Worm (Caenorhabditis elegans) whole organism, dauer: ENCODE measurements around the gene F14H3.6.

Experiments
- unc-62 ChIP-seq: sonication (generic microtip); optimal IDR thresholded peaks from 2 replicates; lab custom pipeline; 2017; ENCODE audit warnings: missing biosample characterization, missing genetic modification reagents, missing genetic modification characterization

F14H3.6 gene

ce11 chrV:16058872-16059271, at the start of gene F14H3.6:
TSS of gene F14H3.6 (minus strand) at chrV:16058893.
- no peak for TF ChIP-seq unc-62 (GFP tag; lab: Kevin White, UChicago)

DNA sequence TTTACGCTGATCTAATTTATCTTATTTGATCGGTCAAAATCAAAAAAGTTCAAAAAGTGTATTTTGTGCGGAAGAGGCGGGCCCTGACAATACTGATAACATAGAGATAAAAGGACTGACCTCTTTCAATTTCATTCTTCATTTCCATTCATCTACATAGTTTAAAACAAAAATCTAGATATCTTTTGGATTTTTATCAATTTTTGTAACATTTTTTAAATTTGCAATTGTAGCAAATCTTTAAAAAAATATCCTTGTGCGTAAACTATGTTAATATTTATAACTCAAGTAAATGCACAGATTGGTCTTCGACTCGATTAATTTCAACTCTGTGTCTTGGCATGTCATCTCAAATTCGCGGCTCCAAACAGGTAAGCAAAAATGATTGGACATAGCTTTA, 44.9 kb upstream of the F14H3.6 start, which contains the start of gene argk-1:
Gene argk-1, plus strand, starts transcription at position 301 of the 400 bp plus-strand sequence.
- no peak for TF ChIP-seq unc-62 (GFP tag; lab: Kevin White, UChicago)

DNA sequence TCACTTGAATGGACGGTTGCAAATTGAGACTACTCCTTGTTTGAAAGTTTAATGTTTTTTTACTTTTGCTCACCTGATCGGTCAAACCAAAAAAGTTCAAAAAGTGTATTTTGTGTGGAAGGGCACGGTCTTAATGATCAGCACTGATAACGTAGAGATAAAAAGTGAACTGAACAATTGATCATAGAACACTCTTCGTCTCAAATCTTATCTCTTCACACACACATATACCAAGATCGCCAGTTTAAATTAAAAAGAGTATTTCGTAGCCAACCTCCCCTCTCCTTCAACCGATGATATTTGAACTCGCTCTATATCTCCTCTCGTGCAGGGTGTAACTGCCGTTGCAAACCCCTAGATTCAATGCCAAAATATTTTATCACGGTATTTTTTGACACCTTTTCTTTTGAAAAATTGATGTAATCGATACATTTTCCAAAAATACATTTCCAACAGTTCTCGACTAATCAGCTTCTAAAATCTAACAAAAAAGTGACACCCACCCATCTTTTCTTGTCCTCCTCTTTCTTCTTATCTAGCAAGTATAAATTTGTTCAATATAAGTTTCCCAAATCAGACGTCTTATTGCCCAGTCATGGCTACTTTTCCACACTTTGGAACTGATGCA, 41.5 kb upstream of the F14H3.6 start, which contains the start of gene cth-1:
Gene cth-1, plus strand, starts transcription at position 578 of the 628 bp plus-strand sequence.
- TF ChIP-seq unc-62 (GFP tag; lab: Kevin White, UChicago) = no peak

- no peak for TF ChIP-seq unc-62 (GFP tag; lab: Kevin White, UChicago)
Measured at ce11 chrV:16099441-16099840, 40.7 kb upstream of the F14H3.6 start, which contains the start of gene str-7. TSS of gene str-7 (minus strand) at chrV:16099541.

DNA sequence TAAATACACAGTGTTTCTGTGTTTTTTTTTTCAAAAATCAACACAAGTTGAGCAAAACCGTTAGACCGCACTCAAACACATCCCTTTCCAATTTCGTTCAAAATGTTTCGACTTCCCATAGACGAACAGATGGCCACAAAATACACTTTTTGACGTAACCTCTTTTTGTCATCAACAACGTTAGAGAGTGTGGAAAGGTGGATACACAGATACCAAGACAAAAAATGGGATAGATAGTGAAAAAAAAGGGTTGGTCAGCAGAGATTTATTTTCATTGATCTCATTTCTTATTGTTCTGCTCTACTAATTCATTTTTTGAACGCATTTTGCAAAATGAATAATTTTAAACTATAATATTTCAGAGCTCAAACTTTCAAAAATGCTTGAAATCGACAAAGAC, 36.2 kb upstream of the F14H3.6 start:
- TF ChIP-seq unc-62 (GFP tag; lab: Kevin White, UChicago) = no peak

ce11 chrV:16094284-16094683, 35.6 kb upstream of the F14H3.6 start, which contains the start of gene F22B8.7:
TSS of gene F22B8.7 (plus strand) at chrV:16094584.
- TF ChIP-seq unc-62 (GFP tag; lab: Kevin White, UChicago) = no peak

DNA sequence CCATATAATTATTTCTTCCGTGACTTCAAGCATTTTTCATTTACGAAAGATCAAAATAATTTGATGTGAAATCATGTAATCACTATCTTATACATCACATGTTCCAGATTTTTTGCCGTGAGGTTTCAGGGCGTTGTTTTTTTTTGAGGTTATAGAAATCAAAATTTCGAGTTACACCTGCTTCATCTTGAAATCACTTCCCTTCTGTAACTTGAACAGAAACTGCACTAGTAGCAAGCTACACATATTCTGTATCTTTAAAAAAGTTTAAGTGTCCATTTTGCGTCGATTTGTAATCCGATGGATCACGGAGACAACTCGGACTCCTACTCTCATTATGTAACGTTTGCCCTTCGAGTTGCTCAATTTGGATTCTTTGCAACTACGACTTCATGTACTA, 32.0 kb upstream of the F14H3.6 start, which contains the start of gene F22B8.3:
Gene F22B8.3, plus strand, starts transcription at position 301 of the 400 bp plus-strand sequence.
- no peak for TF ChIP-seq unc-62 (GFP tag; lab: Kevin White, UChicago)

DNA sequence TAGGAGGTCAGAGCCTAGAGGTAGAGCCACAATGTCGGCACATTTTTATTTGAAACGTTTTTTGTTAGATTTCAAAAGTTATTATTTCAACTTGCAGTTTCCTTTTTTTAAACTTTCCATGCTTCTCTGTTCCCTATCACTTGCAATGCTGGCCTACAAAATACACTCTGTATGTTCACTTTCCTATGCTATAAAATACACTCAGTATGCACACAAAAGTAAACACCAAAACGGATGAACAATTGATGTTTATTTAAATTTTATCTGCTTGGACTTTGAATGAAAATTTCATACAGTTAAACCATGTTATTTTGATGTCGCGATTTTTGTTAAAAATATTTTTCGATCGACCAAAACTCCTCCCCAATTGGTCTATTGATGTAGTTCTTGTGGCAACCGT, 22.0 kb upstream of the F14H3.6 start:
- TF ChIP-seq unc-62 (GFP tag; lab: Kevin White, UChicago) = no peak

DNA sequence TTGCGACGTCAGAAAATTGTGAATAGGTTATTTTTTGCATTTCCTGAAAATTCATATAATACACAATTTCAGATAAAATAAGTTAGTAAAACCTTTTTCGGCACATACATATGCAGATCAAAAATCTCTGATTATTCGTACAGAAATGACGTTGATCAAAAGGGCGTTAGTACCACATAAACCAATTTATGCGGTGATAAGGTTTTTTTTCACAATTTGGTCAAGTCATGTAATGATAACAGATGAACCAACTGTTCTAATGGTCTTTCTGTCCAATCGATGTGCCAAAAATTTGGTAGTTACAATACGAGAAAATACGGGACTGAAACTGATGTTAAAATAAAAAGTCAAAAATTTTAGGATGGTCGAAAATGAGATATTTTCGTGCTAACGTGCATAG, 21.3 kb upstream of the F14H3.6 start:
- no peak for TF ChIP-seq unc-62 (GFP tag; lab: Kevin White, UChicago)

- no peak for TF ChIP-seq unc-62 (GFP tag; lab: Kevin White, UChicago)
Measured at ce11 chrV:16075250-16075709, 16.6 kb upstream of the F14H3.6 start, which contains the start of the genes F14H3.12 and srj-29. TSS of gene F14H3.12 (minus strand) at chrV:16075323. TSS of gene srj-29 (plus strand) at chrV:16075659.

DNA sequence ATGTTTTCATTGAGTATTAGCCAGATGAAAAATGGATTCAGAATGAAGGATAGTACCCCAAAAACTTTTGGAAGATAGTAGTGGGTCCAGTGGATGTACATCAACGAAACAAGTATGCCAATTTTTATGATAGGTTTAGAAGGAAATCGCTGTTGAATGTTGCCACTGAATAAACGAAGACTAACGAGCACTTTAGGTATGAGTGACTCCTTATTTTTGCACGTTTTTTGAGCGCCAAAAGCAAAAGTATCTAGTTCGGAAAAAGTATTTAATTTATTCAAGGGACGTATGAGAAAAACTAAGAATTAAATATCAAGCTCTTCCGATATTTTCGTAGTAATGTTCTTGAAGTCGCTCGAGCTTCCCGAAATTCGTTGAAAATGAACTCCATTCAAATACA, 15.2 kb upstream of the F14H3.6 start, which contains the start of gene srj-10:
Gene srj-10, minus strand, starts transcription at position 101 of the 400 bp plus-strand sequence.
- no peak for TF ChIP-seq unc-62 (GFP tag; lab: Kevin White, UChicago)

DNA sequence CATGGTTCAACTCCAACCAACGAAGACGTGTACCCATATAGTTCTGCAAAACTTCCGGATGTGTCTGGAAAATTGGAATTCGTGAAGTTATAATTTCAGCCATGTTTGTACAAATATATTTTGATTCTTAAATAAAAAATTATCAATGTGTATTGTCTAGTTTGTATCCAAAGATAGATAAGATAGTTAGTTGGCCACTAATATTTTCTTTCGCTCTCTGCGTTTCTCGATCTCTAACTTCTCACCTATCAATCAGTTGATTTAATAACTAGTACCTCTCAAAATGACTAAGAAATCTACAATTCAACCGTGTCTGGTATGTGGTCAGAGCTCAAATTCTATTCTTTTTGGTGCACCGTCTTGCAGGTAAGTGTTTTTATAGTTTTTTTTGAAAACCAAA, 12.5 kb upstream of the F14H3.6 start, which contains the start of gene nhr-176:
Gene nhr-176, plus strand, starts transcription at position 159 of the 400 bp plus-strand sequence.
- TF ChIP-seq unc-62 (GFP tag; lab: Kevin White, UChicago) = no peak

ce11 chrV:16068938-16069337, 10.2 kb upstream of the F14H3.6 start, which contains the start of gene cyp-35D1:
TSS of gene cyp-35D1 (plus strand) at chrV:16069238.
- no peak for TF ChIP-seq unc-62 (GFP tag; lab: Kevin White, UChicago)

DNA sequence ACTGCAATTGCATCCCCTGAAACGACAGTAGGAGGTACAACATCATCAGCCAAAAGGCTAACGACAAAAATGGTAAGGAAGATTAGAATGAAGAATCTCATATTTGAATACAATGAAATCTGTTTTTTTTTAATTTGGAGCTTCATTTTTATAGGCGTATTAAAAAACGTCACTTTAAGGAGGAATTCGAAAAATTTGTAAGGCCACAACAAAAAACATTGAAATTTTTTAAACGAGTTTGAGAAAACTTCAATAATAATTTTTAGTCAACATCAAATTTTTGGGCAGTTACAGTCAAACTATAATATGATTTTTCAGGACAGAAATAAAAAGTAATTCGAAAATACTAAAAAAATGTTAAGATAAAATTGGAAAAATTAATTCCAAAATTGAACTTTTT, 4.1 kb upstream of the F14H3.6 start, which contains the start of gene F14H3.14:
Gene F14H3.14, minus strand, starts transcription at position 101 of the 400 bp plus-strand sequence.
- no peak for TF ChIP-seq unc-62 (GFP tag; lab: Kevin White, UChicago)

DNA sequence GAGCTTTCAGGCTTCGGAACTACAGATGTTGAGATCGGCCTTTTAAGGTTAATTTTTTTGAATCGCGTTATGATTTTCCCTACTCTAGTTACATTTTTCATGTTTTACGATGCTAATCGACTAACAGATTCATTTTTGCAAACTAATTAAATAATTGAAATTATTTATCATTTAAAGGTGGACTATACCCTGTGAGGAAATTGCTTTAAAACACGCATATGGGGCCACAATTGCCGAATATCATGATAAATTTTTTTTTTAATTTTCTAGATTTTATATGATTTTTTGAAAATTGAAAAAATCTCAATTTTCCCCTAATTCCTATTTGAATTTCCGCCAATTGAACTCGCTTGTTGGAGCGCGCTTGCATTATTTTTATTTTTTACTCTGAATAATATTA, 3.3 kb upstream of the F14H3.6 start, which contains the start of gene fbxa-100:
Gene fbxa-100, minus strand, starts transcription at position 101 of the 400 bp plus-strand sequence.
- TF ChIP-seq unc-62 (GFP tag; lab: Kevin White, UChicago) = no peak

ce11 chrV:16060135-16060534, 1.4 kb upstream of the F14H3.6 start, which contains the start of gene F14H3.15:
TSS of gene F14H3.15 (minus strand) at chrV:16060235.
- no peak for TF ChIP-seq unc-62 (GFP tag; lab: Kevin White, UChicago)
